Worm (Caenorhabditis elegans) whole organism, L4 larva: Measurements from ENCODE around the gene hdl-1.

Experiments
- F10B5.3 ChIP-seq: sonication (generic microtip); optimal IDR thresholded peaks from 2 replicates; lab custom pipeline; 2016; ENCODE audit warnings: mild to moderate bottlenecking, missing genetic modification characterization, missing compliant biosample characterization
- F26F4.8 ChIP-seq: fragments of 200-800 bp; sonication (Bioruptor generic); conservative IDR thresholded peaks from 2 replicates; pipeline ENCODE4 v1.3.6; 2022; ENCODE audit warnings: missing genetic modification characterization, missing compliant biosample characterization
- R02D3.7 ChIP-seq: fragments of 150-350 bp; sonication (generic microtip); optimal IDR thresholded peaks from 3 replicates; lab custom pipeline; 2014; ENCODE audit warnings: missing biosample characterization, missing genetic modification characterization
- T20F7.1 ChIP-seq: fragments of 200-800 bp; sonication (Bioruptor generic); optimal IDR thresholded peaks from 2 replicates; lab custom pipeline; 2018; ENCODE audit warnings: mild to moderate bottlenecking, missing genetic modification characterization, missing compliant biosample characterization
- T26A8.4 ChIP-seq: fragments of 200-800 bp; sonication (Bioruptor generic); IDR thresholded peaks from 2 replicates; pipeline ENCODE4 v1.3.6; 2022; ENCODE audit warnings: missing genetic modification characterization, missing compliant biosample characterization
- Y105C5A.15 ChIP-seq: fragments of 200-800 bp; sonication (Bioruptor generic); IDR thresholded peaks from 2 replicates; pipeline ENCODE4 v1.3.6; 2022; ENCODE audit warnings: missing genetic modification characterization, missing compliant biosample characterization
- Y48G9A.11 ChIP-seq: fragments of 200-800 bp; sonication (Bioruptor generic); IDR thresholded peaks from 2 replicates; pipeline ENCODE4 v1.3.6; 2022; ENCODE audit warnings: missing genetic modification reagents, missing genetic modification characterization, missing compliant biosample characterization
- ZK546.5 ChIP-seq, 2 experiments: sonication (generic microtip); optimal IDR thresholded peaks; 2 replicates each; lab custom pipeline; 2017; ENCODE audit warnings: missing biosample characterization in 2 of 2, missing genetic modification characterization in 2 of 2
- aha-1 ChIP-seq: fragments of 150-350 bp; peaks from one replicate; lab custom pipeline; 2014; ENCODE audit warnings: missing biosample characterization, missing genetic modification characterization
- ceh-20 ChIP-seq: fragments of 200-800 bp; sonication (Bioruptor generic); IDR thresholded peaks from 2 replicates; pipeline ENCODE4 v1.3.6; 2022; ENCODE audit warnings: missing genetic modification reagents, missing genetic modification characterization, missing compliant biosample characterization
- ces-1 ChIP-seq: fragments of 150-350 bp; sonication (generic microtip); optimal IDR thresholded peaks from 4 replicates; lab custom pipeline; 2014; ENCODE audit warnings: missing biosample characterization, missing genetic modification reagents, missing genetic modification characterization
- daf-12 ChIP-seq: fragments of 150-350 bp; optimal IDR thresholded peaks from 2 replicates; lab custom pipeline; 2014; ENCODE audit warnings: missing biosample characterization, missing genetic modification reagents, missing genetic modification characterization
- daf-16 ChIP-seq, 3 experiments: sonication (generic microtip); optimal IDR thresholded peaks; 2 replicates each; lab custom pipeline; 2016 to 2017; ENCODE audit warnings: missing genetic modification characterization in 3 of 3, missing genetic modification reagents in 3 of 3, mild to moderate bottlenecking in 2 of 3, missing compliant biosample characterization in 2 of 3, missing biosample characterization in 1 of 3, moderate library complexity in 1 of 3
- dmd-6 ChIP-seq: fragments of 200-800 bp; sonication (Bioruptor generic); IDR thresholded peaks from 2 replicates; pipeline ENCODE4 v1.3.6; 2022; ENCODE audit warnings: missing genetic modification reagents, missing genetic modification characterization, missing compliant biosample characterization
- dve-1 ChIP-seq: sonication (generic microtip); optimal IDR thresholded peaks from 2 replicates; lab custom pipeline; 2017; ENCODE audit warnings: antibody characterized with exemption, mild to moderate bottlenecking, missing genetic modification characterization, missing compliant biosample characterization; ENCODE audit not compliant: insufficient read depth
- fkh-10 ChIP-seq: fragments of 150-350 bp; optimal IDR thresholded peaks from 2 replicates; lab custom pipeline; 2014; ENCODE audit warnings: missing biosample characterization, missing genetic modification reagents, missing genetic modification characterization
- hif-1 ChIP-seq, 2 experiments: sonication (generic microtip); optimal IDR thresholded peaks; 2 replicates each; lab custom pipeline; 2016 to 2017; ENCODE audit warnings: missing compliant biosample characterization in 2 of 2, missing genetic modification characterization in 2 of 2, missing genetic modification reagents in 2 of 2, missing genotype in 2 of 2, mild to moderate bottlenecking in 1 of 2
- hlh-11 ChIP-seq: fragments of 200-800 bp; sonication (Bioruptor generic); optimal IDR thresholded peaks from 2 replicates; lab custom pipeline; 2018; ENCODE audit warnings: mild to moderate bottlenecking, missing genetic modification characterization, missing compliant biosample characterization
- hlh-30 ChIP-seq: sonication (generic microtip); optimal IDR thresholded peaks from 2 replicates; lab custom pipeline; 2017; ENCODE audit warnings: antibody characterized with exemption, mild to moderate bottlenecking, missing genetic modification characterization, missing compliant biosample characterization; ENCODE audit not compliant: insufficient read depth
- lin-13 ChIP-seq: fragments of 150-350 bp; optimal IDR thresholded peaks from 2 replicates; lab custom pipeline; 2014; ENCODE audit warnings: missing biosample characterization, missing genetic modification reagents, missing genetic modification characterization
- lin-15B ChIP-seq: fragments of 150-350 bp; sonication (generic microtip); optimal IDR thresholded peaks from 3 replicates; lab custom pipeline; 2014; ENCODE audit warnings: missing biosample characterization, missing genetic modification characterization
- madf-5 ChIP-seq, 2 experiments: fragments of 200-800 bp; sonication (Bioruptor generic); IDR thresholded peaks; 2 replicates each; pipeline ENCODE4 v1.3.6; 2022; ENCODE audit warnings: missing compliant biosample characterization in 2 of 2, missing genetic modification characterization in 2 of 2
- madf-9 ChIP-seq: fragments of 200-800 bp; sonication (Bioruptor generic); conservative IDR thresholded peaks from 2 replicates; pipeline ENCODE4 v1.3.6; 2022; ENCODE audit warnings: missing genetic modification reagents, missing genetic modification characterization, missing compliant biosample characterization
- mdt-29 ChIP-seq: fragments of 200-800 bp; sonication (Bioruptor generic); IDR thresholded peaks from 2 replicates; pipeline ENCODE4 v1.3.6; 2022; ENCODE audit warnings: missing genetic modification reagents, missing genetic modification characterization, missing compliant biosample characterization
- mep-1 ChIP-seq: fragments of 150-350 bp; sonication (generic microtip); optimal IDR thresholded peaks from 3 replicates; lab custom pipeline; 2014; ENCODE audit warnings: missing biosample characterization, missing genetic modification characterization
- mes-2 ChIP-seq: sonication (generic microtip); optimal IDR thresholded peaks from 2 replicates; lab custom pipeline; 2016; ENCODE audit warnings: missing genotype, mild to moderate bottlenecking, missing genetic modification characterization, missing compliant biosample characterization; ENCODE audit not compliant: poor library complexity, severe bottlenecking
- nhr-10 ChIP-seq: fragments of 150-350 bp; optimal IDR thresholded peaks from 2 replicates; lab custom pipeline; 2014; ENCODE audit warnings: missing biosample characterization, missing genetic modification characterization
- nhr-28 ChIP-seq: fragments of 150-350 bp; optimal IDR thresholded peaks from 2 replicates; lab custom pipeline; 2014; ENCODE audit warnings: missing biosample characterization, missing genetic modification characterization
- nhr-48 ChIP-seq: sonication (generic microtip); optimal IDR thresholded peaks from 2 replicates; lab custom pipeline; 2016; ENCODE audit warnings: mild to moderate bottlenecking, missing genetic modification characterization, missing compliant biosample characterization
- nhr-76 ChIP-seq: fragments of 150-350 bp; optimal IDR thresholded peaks from 2 replicates; lab custom pipeline; 2014; ENCODE audit warnings: missing biosample characterization, missing genetic modification characterization
- php-3 ChIP-seq: fragments of 200-800 bp; sonication (Bioruptor generic); IDR thresholded peaks from 2 replicates; pipeline ENCODE4 v1.3.6; 2022; ENCODE audit warnings: missing genetic modification reagents, missing genetic modification characterization, missing compliant biosample characterization
- pqm-1 ChIP-seq: sonication (generic microtip); optimal IDR thresholded peaks from 2 replicates; lab custom pipeline; 2017; ENCODE audit warnings: missing biosample characterization, missing genetic modification characterization
- rbr-2 ChIP-seq: sonication (generic microtip); optimal IDR thresholded peaks from 2 replicates; lab custom pipeline; 2016; ENCODE audit warnings: missing genotype, missing genetic modification characterization, missing compliant biosample characterization
- set-16 ChIP-seq: fragments of 200-800 bp; sonication (Bioruptor generic); IDR thresholded peaks from 2 replicates; pipeline ENCODE4 v1.3.6; 2022; ENCODE audit warnings: missing genetic modification reagents, missing genetic modification characterization, missing compliant biosample characterization
- skn-1 ChIP-seq: fragments of 150-350 bp; optimal IDR thresholded peaks from 2 replicates; lab custom pipeline; 2014; ENCODE audit warnings: missing biosample characterization, missing genetic modification characterization
- snpc-4 ChIP-seq: fragments of 150-350 bp; optimal IDR thresholded peaks from 2 replicates; lab custom pipeline; 2014; ENCODE audit warnings: missing biosample characterization, missing genetic modification characterization
- spr-1 ChIP-seq: sonication (generic microtip); optimal IDR thresholded peaks from 2 replicates; lab custom pipeline; 2016; ENCODE audit warnings: mild to moderate bottlenecking, missing genetic modification characterization, missing compliant biosample characterization
- spr-3 ChIP-seq: fragments of 200-800 bp; sonication (Bioruptor generic); optimal IDR thresholded peaks from 2 replicates; lab custom pipeline; 2018; ENCODE audit warnings: mild to moderate bottlenecking, missing genetic modification characterization, missing compliant biosample characterization
- tag-97 ChIP-seq: fragments of 200-800 bp; sonication (Bioruptor generic); IDR thresholded peaks from 2 replicates; pipeline ENCODE4 v1.3.6; 2022; ENCODE audit warnings: missing genetic modification characterization, missing compliant biosample characterization
- unc-62 ChIP-seq, 3 experiments: fragments of 150-350 bp in 1 of 3; sonication (generic microtip); optimal IDR thresholded peaks in 2 of 3; peaks in 1 of 3; 1 replicate in 1 of 3; 2 replicates in 2 of 3; lab custom pipeline; 2014 to 2017; ENCODE audit warnings: missing biosample characterization in 3 of 3, missing genetic modification characterization in 3 of 3, missing genetic modification reagents in 3 of 3, missing genotype in 1 of 3
- zag-1 ChIP-seq: fragments of 150-350 bp; optimal IDR thresholded peaks from 2 replicates; lab custom pipeline; 2014; ENCODE audit warnings: missing biosample characterization, missing genetic modification characterization
- zip-11 ChIP-seq: fragments of 200-800 bp; sonication (Bioruptor generic); IDR thresholded peaks from 2 replicates; pipeline ENCODE4 v1.3.6; 2022; ENCODE audit warnings: missing genetic modification characterization, missing compliant biosample characterization

The hdl-1 gene

ce11 chrIV:11922011-11922410, 27.6 kb downstream of the hdl-1 start, which contains the start of gene ZK822.1:
ZK822.1 (minus strand) TSS chrIV:11922131.
- TF ChIP-seq nhr-28 (tag; lab: Kevin White, UChicago): no peak
- TF ChIP-seq lin-15B (tag; lab: Kevin White, UChicago): no peak
- no peak for TF ChIP-seq zag-1 (tag; lab: Kevin White, UChicago)
- no peak for TF ChIP-seq snpc-4 (tag; lab: Kevin White, UChicago)
- no peak for TF ChIP-seq mes-2 (tag; lab: Kevin White, UChicago)
- no peak for TF ChIP-seq ceh-20 (GFP tag; lab: Robert Waterston, UW)
- no peak for TF ChIP-seq zip-11 (GFP tag; lab: Robert Waterston, UW)
- TF ChIP-seq Y48G9A.11 (GFP tag; lab: Robert Waterston, UW): no peak
- TF ChIP-seq spr-1 (tag; lab: Kevin White, UChicago): no peak
- no peak for TF ChIP-seq lin-13
- no peak for TF ChIP-seq tag-97 (GFP tag; lab: Robert Waterston, UW)
- no peak for TF ChIP-seq mdt-29 (GFP tag; lab: Robert Waterston, UW)
- TF ChIP-seq daf-12 (tag; lab: Kevin White, UChicago): no peak

ce11 chrIV:11919067-11919466, 30.6 kb downstream of the hdl-1 start:
- TF ChIP-seq spr-3 (GFP tag; lab: Kevin White, UChicago) (no peak), F26F4.8 (GFP tag; lab: Robert Waterston, UW) (no peak), daf-16 (GFP tag; optimal IDR thresholded peaks at IDR 0.05; lab: Kevin White, UChicago) (no peak), daf-16 (tag; optimal IDR thresholded peaks at IDR 0.05; lab: Kevin White, UChicago) (no peak), ZK546.5 (tag; optimal IDR thresholded peaks at IDR 0.05; lab: Kevin White, UChicago) (no peak), hif-1 (tag; optimal IDR thresholded peaks at IDR 0.05; lab: Kevin White, UChicago) (no peak), aha-1 (tag; lab: Kevin White, UChicago) (peak; percentile 90), dve-1 (tag; lab: Kevin White, UChicago) (no peak)

ce11 chrIV:11917886-11918285, 31.7 kb downstream of the hdl-1 start:
- TF ChIP-seq T20F7.1 (GFP tag; lab: Kevin White, UChicago): peak; percentile 12
- TF ChIP-seq dmd-6: peak; percentile 67
- no peak for TF ChIP-seq zip-11 (GFP tag; lab: Robert Waterston, UW)
- no peak for TF ChIP-seq nhr-76 (tag; lab: Kevin White, UChicago)
- TF ChIP-seq F10B5.3 (tag; lab: Kevin White, UChicago): no peak
- no peak for TF ChIP-seq T26A8.4 (GFP tag; lab: Robert Waterston, UW)
- no peak for TF ChIP-seq Y105C5A.15
- TF ChIP-seq hlh-11 (tag; lab: Kevin White, UChicago): peak; percentile 38
- no peak for TF ChIP-seq spr-3 (GFP tag; lab: Kevin White, UChicago)
- peak; percentile 1 for TF ChIP-seq aha-1 (tag; lab: Kevin White, UChicago)
- TF ChIP-seq R02D3.7 (tag; lab: Kevin White, UChicago): no peak
- TF ChIP-seq pqm-1 (tag; lab: Kevin White, UChicago): peak; percentile 71
- TF ChIP-seq madf-5 (GFP tag; IDR thresholded peaks at IDR 0.05; lab: Robert Waterston, UW): no peak
- no peak for TF ChIP-seq unc-62 (GFP tag; optimal IDR thresholded peaks at IDR 0.05 in 1 of 2; lab: Kevin White, UChicago)
- no peak for TF ChIP-seq unc-62 (tag; optimal IDR thresholded peaks at IDR 0.05; lab: Kevin White, UChicago)
- peak; percentile 54 for TF ChIP-seq nhr-28 (tag; lab: Kevin White, UChicago)
- TF ChIP-seq set-16: no peak
- no peak for TF ChIP-seq hlh-30 (tag; lab: Kevin White, UChicago)
- TF ChIP-seq ces-1: no peak
- no peak for TF ChIP-seq hif-1 (tag; optimal IDR thresholded peaks at IDR 0.05; lab: Kevin White, UChicago)
- TF ChIP-seq madf-9 (GFP tag; lab: Robert Waterston, UW): no peak
- no peak for TF ChIP-seq nhr-48 (tag; lab: Kevin White, UChicago)
- TF ChIP-seq php-3 (GFP tag; lab: Robert Waterston, UW): peak; percentile 54; the same call in 1 of the 2 replicates
- TF ChIP-seq nhr-10: no peak
- TF ChIP-seq daf-16 (GFP tag; optimal IDR thresholded peaks at IDR 0.05; lab: Kevin White, UChicago): no peak
- peak; percentile 56 for TF ChIP-seq daf-16 (tag; optimal IDR thresholded peaks at IDR 0.05; lab: Kevin White, UChicago)
- TF ChIP-seq fkh-10 (GFP tag; lab: Kevin White, UChicago): no peak
- TF ChIP-seq rbr-2 (tag; lab: Kevin White, UChicago): no peak
- peak; percentile 72 for TF ChIP-seq dve-1 (tag; lab: Kevin White, UChicago)
- TF ChIP-seq mep-1: peak; percentile 22
- no peak for TF ChIP-seq skn-1 (tag; lab: Kevin White, UChicago)
- TF ChIP-seq, all 104 proteins: peak for 10
